Worm (Caenorhabditis elegans) whole organism, L3 larva: Measurements from ENCODE around the gene R05G6.10.

Experiments used
- R02D3.7 ChIP-seq: fragments of 150-350 bp; optimal IDR thresholded peaks from 2 replicates; lab custom pipeline; 2014; ENCODE audit warnings: missing biosample characterization, missing genetic modification characterization
- ZK546.5 ChIP-seq: sonication (generic microtip); optimal IDR thresholded peaks from 2 replicates; lab custom pipeline; 2017; ENCODE audit warnings: missing biosample characterization, missing genetic modification characterization
- ceh-82 ChIP-seq: fragments of 150-350 bp; optimal IDR thresholded peaks from 2 replicates; lab custom pipeline; 2014; ENCODE audit warnings: missing biosample characterization, missing genetic modification characterization
- ceh-9 ChIP-seq: sonication (generic microtip); optimal IDR thresholded peaks from 2 replicates; lab custom pipeline; 2018; ENCODE audit warnings: missing biosample characterization, missing genetic modification characterization
- fkh-2 ChIP-seq: fragments of 150-350 bp; optimal IDR thresholded peaks from 2 replicates; lab custom pipeline; 2014; ENCODE audit warnings: missing biosample characterization, missing genetic modification reagents, missing genetic modification characterization
- lin-39 ChIP-seq: fragments of 150-350 bp; optimal IDR thresholded peaks from 2 replicates; lab custom pipeline; 2018; ENCODE audit warnings: missing biosample characterization, missing genetic modification reagents, missing genetic modification characterization
- nhr-11 ChIP-seq: fragments of 150-350 bp; optimal IDR thresholded peaks from 2 replicates; lab custom pipeline; 2014; ENCODE audit warnings: missing biosample characterization, missing genetic modification characterization
- nhr-25 ChIP-seq: sonication (generic microtip); optimal IDR thresholded peaks from 2 replicates; lab custom pipeline; 2017; ENCODE audit warnings: missing biosample characterization, missing genetic modification characterization
- sea-2 ChIP-seq: fragments of 150-350 bp; sonication (generic microtip); optimal IDR thresholded peaks from 4 replicates; lab custom pipeline; 2014; ENCODE audit warnings: missing biosample characterization, missing genetic modification reagents, missing genetic modification characterization
- skn-1 ChIP-seq: fragments of 150-350 bp; optimal IDR thresholded peaks from 2 replicates; lab custom pipeline; 2014; ENCODE audit warnings: missing biosample characterization, missing genetic modification characterization
- snpc-4 ChIP-seq: fragments of 150-350 bp; optimal IDR thresholded peaks from 2 replicates; lab custom pipeline; 2014; ENCODE audit warnings: missing biosample characterization, missing genetic modification characterization
- unc-39 ChIP-seq: sonication (generic microtip); optimal IDR thresholded peaks from 4 replicates; lab custom pipeline; 2017; ENCODE audit warnings: missing biosample characterization, missing genetic modification characterization
- zag-1 ChIP-seq: fragments of 150-350 bp; optimal IDR thresholded peaks from 2 replicates; lab custom pipeline; 2014; ENCODE audit warnings: missing biosample characterization, missing genetic modification characterization
- ztf-4 ChIP-seq: fragments of 150-350 bp; optimal IDR thresholded peaks from 2 replicates; lab custom pipeline; 2014; ENCODE audit warnings: missing biosample characterization, missing genetic modification characterization

DNA sequence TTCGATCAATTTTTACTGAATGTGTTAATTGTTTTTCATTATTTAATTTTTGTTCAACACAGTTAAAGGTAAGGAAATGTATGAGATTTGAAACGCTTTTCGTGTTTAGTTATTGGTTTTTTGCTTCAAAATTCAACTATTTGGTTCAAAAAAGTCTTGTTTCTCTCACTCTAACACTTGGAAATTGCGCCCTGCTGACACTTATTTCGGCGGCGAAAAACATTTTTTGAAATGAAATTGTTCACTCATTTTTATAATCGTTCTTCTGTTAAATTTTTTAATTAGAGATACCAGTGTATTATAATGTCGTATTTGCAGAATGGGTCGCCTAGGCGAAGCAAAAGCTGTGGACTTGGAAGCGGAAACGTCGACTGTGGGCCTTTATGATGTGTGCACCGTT is 64.2 kb downstream of the R05G6.10 start, which contains the start of gene rod-1:
- no peak for TF ChIP-seq ztf-4 (tag; lab: Kevin White, UChicago)
- no peak for TF ChIP-seq R02D3.7 (tag; lab: Kevin White, UChicago)
- no peak for TF ChIP-seq ceh-9 (tag; lab: Kevin White, UChicago)
- TF ChIP-seq nhr-11 (tag; lab: Kevin White, UChicago) = no peak
- no peak for TF ChIP-seq skn-1 (tag; lab: Kevin White, UChicago)
- TF ChIP-seq snpc-4 (tag; lab: Kevin White, UChicago) = no peak
- TF ChIP-seq ceh-82 (tag; lab: Kevin White, UChicago) = no peak
- no peak for TF ChIP-seq zag-1 (tag; lab: Kevin White, UChicago)
- no peak for TF ChIP-seq nhr-25 (tag; lab: Kevin White, UChicago)
- no peak for TF ChIP-seq ZK546.5
- TF ChIP-seq sea-2 (GFP tag; lab: Kevin White, UChicago) = no peak
- TF ChIP-seq unc-39 (tag; lab: Kevin White, UChicago) = no peak
- TF ChIP-seq fkh-2 (tag; lab: Kevin White, UChicago) = no peak
- TF ChIP-seq lin-39 (tag; lab: Kevin White, UChicago) = no peak
